Fruit fly (Drosophila melanogaster): Measurements from ENCODE around the gene mRpS26.

- TF ChIP-seq spab (GFP tag; optimal IDR thresholded peaks at IDR 0.05) (no peak), OdsH (GFP tag; optimal IDR thresholded peaks at IDR 0.05) (peak; percentile 54), CG8632 (GFP tag; optimal IDR thresholded peaks at IDR 0.05) (no peak), CG6792 (GFP tag; optimal IDR thresholded peaks at IDR 0.05) (no peak)
Observed at dm6 chr3L:18096726-18097125, 9.7 kb upstream of the mRpS26 start.

Data from whole organism, prepupa.